Fruit fly (Drosophila melanogaster): Measurements from ENCODE around the gene CG31465.

DNA sequence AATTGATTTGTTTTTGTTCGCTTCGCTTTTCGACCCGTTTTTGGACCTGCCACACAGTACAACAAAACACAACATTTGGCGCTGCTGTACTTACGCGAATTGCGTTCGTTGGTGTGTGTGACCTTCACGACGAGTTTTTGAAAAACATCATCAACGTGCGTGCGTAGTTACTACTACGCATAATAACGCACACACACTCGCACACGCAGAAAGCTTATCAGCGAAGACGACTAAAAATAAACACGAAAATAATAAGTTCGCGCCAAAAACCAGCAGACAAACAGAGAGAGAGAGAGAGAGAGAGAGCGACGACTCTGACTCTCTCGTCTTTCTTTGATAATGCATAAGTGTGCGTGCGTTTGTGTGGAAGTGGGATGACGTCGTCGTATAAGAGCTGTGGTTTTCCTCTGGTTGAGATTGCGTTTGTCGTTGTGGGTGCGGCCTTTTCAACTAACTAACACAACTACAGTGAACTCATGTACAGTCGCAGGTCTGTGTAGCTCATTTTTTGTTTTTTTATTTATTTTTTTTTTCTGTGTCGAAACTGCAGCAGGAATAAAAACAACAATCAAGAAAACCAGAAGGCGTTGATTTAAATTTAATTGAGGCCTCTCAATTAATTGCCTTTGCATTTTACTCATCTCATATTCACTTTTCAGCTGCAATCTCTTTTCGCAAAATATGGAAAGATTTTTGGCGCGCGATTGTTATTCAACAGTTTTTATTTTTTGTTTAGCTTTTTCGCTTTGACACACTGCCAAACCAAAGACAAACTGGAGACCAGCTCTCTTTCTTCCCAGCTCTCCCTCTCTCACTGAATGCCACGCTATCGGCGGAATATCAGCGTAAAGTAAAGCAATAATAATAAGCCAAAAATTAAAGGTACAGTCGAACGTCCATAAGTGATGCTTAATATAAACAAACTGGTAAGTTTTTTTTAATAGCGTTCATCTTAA, 26.7 kb upstream of the CG31465 start:
- TF ChIP-seq psq (optimal IDR thresholded peaks at IDR 0.05) (no peak), pan (optimal IDR thresholded peaks at IDR 0.05) (no peak), usp (GFP tag; optimal IDR thresholded peaks at IDR 0.05) (no peak), EcR (GFP tag; optimal IDR thresholded peaks at IDR 0.05) (no peak), Dll (optimal IDR thresholded peaks at IDR 0.05) (no peak)
